Fruit fly (Drosophila melanogaster) whole organism, embryonic: ENCODE data around the gene CG7924.

ENCODE experiments used
- Abd-B ChIP-seq: fragments of 200-800 bp; sonication (Bioruptor generic); optimal IDR thresholded peaks from 2 replicates; lab custom pipeline; 2018; ENCODE audit warnings: missing biosample characterization, mild to moderate bottlenecking, missing genetic modification characterization, moderate library complexity
- Atf-2 ChIP-seq: fragments of 200-800 bp; sonication (Bioruptor generic); optimal IDR thresholded peaks from 2 replicates; lab custom pipeline; 2016; ENCODE audit warnings: missing biosample characterization, missing genetic modification characterization
- B-H2 ChIP-seq: fragments of 200-800 bp; sonication (Bioruptor generic); optimal IDR thresholded peaks from 2 replicates; lab custom pipeline; 2018; ENCODE audit warnings: missing biosample characterization, mild to moderate bottlenecking, missing genetic modification characterization
- CG10543 ChIP-seq: fragments of 200-800 bp; sonication (Bioruptor generic); optimal IDR thresholded peaks from 3 replicates; lab custom pipeline; 2017; ENCODE audit warnings: missing biosample characterization, mild to moderate bottlenecking, missing genetic modification characterization, moderate library complexity
- CG10959 ChIP-seq: fragments of 200-800 bp; sonication (Bioruptor generic); IDR thresholded peaks from 2 replicates; pipeline ENCODE4 v1.3.6; 2022; ENCODE audit warnings: missing biosample characterization, missing genetic modification characterization
- CG14050 ChIP-seq: fragments of 200-800 bp; sonication (Bioruptor generic); IDR thresholded peaks from 3 replicates; pipeline ENCODE4 v1.3.6; 2022; ENCODE audit warnings: missing biosample characterization, missing genetic modification characterization
- CG14860 ChIP-seq: fragments of 200-800 bp; sonication (Bioruptor generic); IDR thresholded peaks from 3 replicates; pipeline ENCODE4 v1.3.6; 2022; ENCODE audit warnings: missing biosample characterization, missing genetic modification characterization; ENCODE audit not compliant: partially characterized antibody
- CG15011 ChIP-seq: fragments of 200-800 bp; sonication (Bioruptor generic); optimal IDR thresholded peaks from 3 replicates; lab custom pipeline; 2018; ENCODE audit warnings: missing biosample characterization, mild to moderate bottlenecking, missing genetic modification characterization
- CG15269 ChIP-seq: fragments of 200-800 bp; sonication (Bioruptor generic); optimal IDR thresholded peaks from 2 replicates; lab custom pipeline; 2018; ENCODE audit warnings: missing biosample characterization, mild to moderate bottlenecking, missing genetic modification characterization, moderate library complexity
- CG15601 ChIP-seq: fragments of 200-800 bp; sonication (Bioruptor generic); optimal IDR thresholded peaks from 3 replicates; lab custom pipeline; 2019; ENCODE audit warnings: missing biosample characterization, mild to moderate bottlenecking, missing genetic modification characterization, moderate library complexity
- CG16863 ChIP-seq: fragments of 200-800 bp; sonication (Bioruptor generic); optimal IDR thresholded peaks from 3 replicates; lab custom pipeline; 2016; ENCODE audit warnings: missing biosample characterization, missing genetic modification characterization
- CG17829 ChIP-seq: fragments of 200-800 bp; optimal IDR thresholded peaks from 2 replicates; lab custom pipeline; 2019; ENCODE audit warnings: missing biosample characterization, mild to moderate bottlenecking, missing genetic modification characterization, moderate library complexity
- CG18619 ChIP-seq: fragments of 200-800 bp; sonication (Bioruptor generic); optimal IDR thresholded peaks from 3 replicates; lab custom pipeline; 2017; ENCODE audit warnings: missing biosample characterization, mild to moderate bottlenecking, missing genetic modification characterization
- CG18764 ChIP-seq: fragments of 200-800 bp; sonication (Bioruptor generic); optimal IDR thresholded peaks from 3 replicates; lab custom pipeline; 2016; ENCODE audit warnings: missing biosample characterization, missing genetic modification characterization
- CG31224 ChIP-seq: fragments of 200-800 bp; sonication (Bioruptor generic); IDR thresholded peaks from 2 replicates; pipeline ENCODE4 v1.3.6; 2022; ENCODE audit warnings: missing biosample characterization, missing genetic modification characterization
- CG3163 ChIP-seq: fragments of 200-800 bp; sonication (Bioruptor generic); optimal IDR thresholded peaks from 3 replicates; lab custom pipeline; 2016; ENCODE audit warnings: missing biosample characterization, missing genetic modification characterization
- CG3281 ChIP-seq: fragments of 200-800 bp; sonication (Bioruptor generic); optimal IDR thresholded peaks from 3 replicates; lab custom pipeline; 2017; ENCODE audit warnings: missing biosample characterization, mild to moderate bottlenecking, missing genetic modification characterization
- CG33213 ChIP-seq: fragments of 200-800 bp; sonication (Bioruptor generic); optimal IDR thresholded peaks from 3 replicates; lab custom pipeline; 2016; ENCODE audit warnings: missing biosample characterization, missing genetic modification characterization
- CG6791 ChIP-seq: fragments of 200-800 bp; sonication (Bioruptor generic); IDR thresholded peaks from 3 replicates; pipeline ENCODE4 v1.3.6; 2022; ENCODE audit warnings: missing biosample characterization, missing genetic modification characterization; ENCODE audit not compliant: partially characterized antibody
- CG6854 ChIP-seq: fragments of 200-800 bp; sonication (Bioruptor generic); optimal IDR thresholded peaks from 3 replicates; lab custom pipeline; 2017; ENCODE audit warnings: missing biosample characterization, mild to moderate bottlenecking, missing genetic modification characterization
- CG7556 ChIP-seq: fragments of 200-800 bp; sonication (Bioruptor generic); optimal IDR thresholded peaks from 2 replicates; lab custom pipeline; 2017; ENCODE audit warnings: missing biosample characterization, mild to moderate bottlenecking, missing genetic modification characterization
- CG8359 ChIP-seq: fragments of 200-800 bp; sonication (Bioruptor generic); optimal IDR thresholded peaks from 2 replicates; lab custom pipeline; 2017; ENCODE audit warnings: missing biosample characterization, mild to moderate bottlenecking, missing genetic modification characterization, borderline replicate concordance
- CG9817 ChIP-seq: fragments of 200-800 bp; sonication (Bioruptor generic); optimal IDR thresholded peaks from 2 replicates; lab custom pipeline; 2018; ENCODE audit warnings: missing biosample characterization, mild to moderate bottlenecking, missing genetic modification characterization, moderate library complexity
- CrebB ChIP-seq: fragments of 200-800 bp; sonication (Bioruptor generic); optimal IDR thresholded peaks from 3 replicates; lab custom pipeline; 2018; ENCODE audit warnings: missing biosample characterization, mild to moderate bottlenecking, missing genetic modification characterization
- Dip3 ChIP-seq: fragments of 200-800 bp; sonication (Bioruptor generic); optimal IDR thresholded peaks from 3 replicates; lab custom pipeline; 2016; ENCODE audit warnings: missing biosample characterization, missing genetic modification characterization
- Doc2 ChIP-seq: fragments of 200-800 bp; sonication (Bioruptor generic); IDR thresholded peaks from 2 replicates; pipeline ENCODE4 v1.3.6; 2022; ENCODE audit warnings: missing biosample characterization, missing genetic modification characterization
- E2f2 ChIP-seq: fragments of 200-800 bp; sonication (Bioruptor generic); IDR thresholded peaks from 2 replicates; pipeline ENCODE4 v1.3.6; 2022; ENCODE audit warnings: missing biosample characterization, missing genetic modification characterization
- Elba2 ChIP-seq: fragments of 200-800 bp; sonication (Bioruptor generic); optimal IDR thresholded peaks from 3 replicates; lab custom pipeline; 2016; ENCODE audit warnings: missing biosample characterization, missing genetic modification characterization
- Fer3 ChIP-seq: fragments of 200-800 bp; sonication (Bioruptor generic); optimal IDR thresholded peaks from 2 replicates; lab custom pipeline; 2018; ENCODE audit warnings: missing biosample characterization, mild to moderate bottlenecking, missing genetic modification characterization, moderate library complexity
- Jarid2 ChIP-seq: fragments of 200-800 bp; sonication (Bioruptor generic); optimal IDR thresholded peaks from 3 replicates; lab custom pipeline; 2017; ENCODE audit warnings: mild to moderate bottlenecking, missing biosample characterization, missing genetic modification reagents, missing genetic modification characterization
- Lpt ChIP-seq: fragments of >200 bp; optimal IDR thresholded peaks from 2 replicates; lab custom pipeline; 2018; ENCODE audit warnings: missing biosample characterization, missing genetic modification characterization
- Poxn ChIP-seq: fragments of 200-800 bp; sonication (Bioruptor generic); IDR thresholded peaks from 2 replicates; pipeline ENCODE4 v1.3.6; 2022; ENCODE audit warnings: missing biosample characterization, missing genetic modification characterization
- Ravus ChIP-seq: fragments of 200-800 bp; sonication (Bioruptor generic); IDR thresholded peaks from 2 replicates; pipeline ENCODE4 v1.3.6; 2022; ENCODE audit warnings: missing biosample characterization, missing genetic modification characterization
- Spps ChIP-seq: fragments of 200-800 bp; sonication (Bioruptor generic); optimal IDR thresholded peaks from 2 replicates; lab custom pipeline; 2018; ENCODE audit warnings: missing biosample characterization, mild to moderate bottlenecking, missing genetic modification characterization
- Sry-δ ChIP-seq: fragments of 200-800 bp; sonication (Bioruptor generic); optimal IDR thresholded peaks from 2 replicates; lab custom pipeline; 2016; ENCODE audit warnings: missing biosample characterization, missing genetic modification characterization
- TFAM ChIP-seq: fragments of 200-800 bp; sonication (Bioruptor generic); optimal IDR thresholded peaks from 2 replicates; lab custom pipeline; 2017; ENCODE audit warnings: missing biosample characterization, missing genetic modification characterization, inconsistent platforms
- Xbp1 ChIP-seq: fragments of 200-800 bp; sonication (Bioruptor generic); optimal IDR thresholded peaks from 3 replicates; lab custom pipeline; 2016; ENCODE audit warnings: missing biosample characterization, mild to moderate bottlenecking, missing genetic modification characterization
- bcd ChIP-seq: fragments of 200-800 bp; sonication (Bioruptor generic); optimal IDR thresholded peaks from 2 replicates; lab custom pipeline; 2017; ENCODE audit warnings: missing biosample characterization, mild to moderate bottlenecking, missing genetic modification characterization
- bigmax ChIP-seq: fragments of 200-800 bp; sonication (Bioruptor generic); optimal IDR thresholded peaks from 2 replicates; lab custom pipeline; 2018; ENCODE audit warnings: missing biosample characterization, mild to moderate bottlenecking, missing genetic modification characterization
- croc ChIP-seq: fragments of 200-800 bp; sonication (Bioruptor generic); conservative IDR thresholded peaks from 3 replicates; pipeline ENCODE4 v1.3.6; 2022; ENCODE audit warnings: missing biosample characterization, missing genetic modification characterization
- cwo ChIP-seq: fragments of 200-800 bp; sonication (Bioruptor generic); optimal IDR thresholded peaks from 3 replicates; lab custom pipeline; 2017; ENCODE audit warnings: missing biosample characterization, missing genetic modification characterization, mild to moderate bottlenecking, moderate library complexity, missing genetic modification reagents
- hkb ChIP-seq, 2 experiments: fragments of 200-800 bp in 1 of 2; fragments of >200 bp in 1 of 2; sonication (Bioruptor generic) in 1 of 2; IDR thresholded peaks in 1 of 2; optimal IDR thresholded peaks in 1 of 2; 2 replicates each; pipeline versions ENCODE4 v1.3.6 to Lab custom; 2017 to 2022; ENCODE audit warnings: missing biosample characterization in 1 of 2, missing genetic modification characterization in 1 of 2
- jumu ChIP-seq: fragments of 200-800 bp; sonication (Bioruptor generic); optimal IDR thresholded peaks from 3 replicates; lab custom pipeline; 2016; ENCODE audit warnings: missing biosample characterization, missing genetic modification characterization
- lilli ChIP-seq: fragments of 200-800 bp; sonication (Bioruptor generic); optimal IDR thresholded peaks from 3 replicates; lab custom pipeline; 2016; ENCODE audit warnings: missing biosample characterization, missing genetic modification characterization
- pho ChIP-seq: fragments of 200-800 bp; sonication (Bioruptor generic); optimal IDR thresholded peaks from 2 replicates; lab custom pipeline; 2016; ENCODE audit warnings: missing biosample characterization, missing genetic modification characterization
- run ChIP-seq: fragments of 200-800 bp; sonication (Bioruptor generic); optimal IDR thresholded peaks from 3 replicates; lab custom pipeline; 2018; ENCODE audit warnings: missing biosample characterization, mild to moderate bottlenecking, missing genetic modification characterization
- sqz ChIP-seq: fragments of 200-800 bp; sonication (Bioruptor generic); optimal IDR thresholded peaks from 3 replicates; lab custom pipeline; 2018; ENCODE audit warnings: missing biosample characterization, mild to moderate bottlenecking, missing genetic modification characterization
- sug ChIP-seq: fragments of 200-800 bp; optimal IDR thresholded peaks from 2 replicates; lab custom pipeline; 2019; ENCODE audit warnings: missing biosample characterization, mild to moderate bottlenecking, missing genetic modification characterization, moderate library complexity
- wor ChIP-seq: fragments of 200-800 bp; sonication (Bioruptor generic); IDR thresholded peaks from 2 replicates; pipeline ENCODE4 v1.3.6; 2022; ENCODE audit warnings: missing biosample characterization, missing genetic modification characterization

The CG7924 gene

dm6 chr3L:14217677-14218254 lies 15.5 kb upstream of the CG7924 start, which contains the start of gene CG7768 (continued):
- TF ChIP-seq croc (no peak), lilli (GFP tag; lab: Kevin White, UChicago) (peak; percentile 4), CG14050 (GFP tag; lab: Robert Waterston, UW) (0 out of 3 replicates have a peak, but pooled peaks have one; percentile 14), pho (peak; percentile 54), run (tag; lab: Kevin White, UChicago) (peak; percentile 6), Atf-2 (GFP tag; lab: Kevin White, UChicago) (no peak), Jarid2 (GFP tag; lab: Kevin White, UChicago) (peak; percentile 46), TFAM (GFP tag; lab: Kevin White, UChicago) (no peak), bigmax (GFP tag; lab: Kevin White, UChicago) (peak; percentile 6), Abd-B (GFP tag; lab: Kevin White, UChicago) (no peak), sqz (GFP tag; lab: Kevin White, UChicago) (no peak), jumu (no peak), Fer3 (peak; percentile 66), CG31224 (GFP tag; lab: Robert Waterston, UW) (0 out of 2 replicates have a peak, but pooled peaks have one; percentile 20), Doc2 (GFP tag; lab: Robert Waterston, UW) (no peak), CG15601 (tag; lab: Kevin White, UChicago) (peak; percentile 23), CG3163 (no peak), CG9817 (tag; lab: Kevin White, UChicago) (peak; percentile 62), Elba2 (no peak), Sry-δ (GFP tag; lab: Kevin White, UChicago) (no peak), hkb (optimal IDR thresholded peaks at IDR 0.05; lab: Kevin White, UChicago) (no peak), hkb (GFP tag; IDR thresholded peaks at IDR 0.05; lab: Robert Waterston, UW) (peak; percentile 75), CG8359 (GFP tag; lab: Kevin White, UChicago) (no peak), bcd (GFP tag; lab: Kevin White, UChicago) (peak; percentile 27), CG10959 (GFP tag; lab: Robert Waterston, UW) (no peak), Lpt (GFP tag; lab: Kevin White, UChicago) (no peak), wor (GFP tag; lab: Robert Waterston, UW) (no peak), CG15011 (GFP tag; lab: Kevin White, UChicago) (peak; percentile 75), CG18619 (GFP tag; lab: Kevin White, UChicago) (peak; percentile 53), Poxn (peak; percentile 27; the same call in 1 of the 2 replicates), CrebB (tag; lab: Kevin White, UChicago) (peak; percentile 73), sug (tag; lab: Kevin White, UChicago) (peak; percentile 22), CG3281 (GFP tag; lab: Kevin White, UChicago) (peak; percentile 85), Ravus (GFP tag; lab: Robert Waterston, UW) (no peak), E2f2 (GFP tag; lab: Robert Waterston, UW) (peak; percentile 47; the same call in 1 of the 2 replicates), CG15269 (tag; lab: Kevin White, UChicago) (peak; percentile 73), CG18764 (GFP tag; lab: Kevin White, UChicago) (peak; percentile 21), CG7556 (GFP tag; lab: Kevin White, UChicago) (peak; percentile 38), cwo (GFP tag; lab: Kevin White, UChicago) (peak; percentile 50), B-H2 (GFP tag; lab: Kevin White, UChicago) (peak; percentile 68), CG10543 (peak; percentile 80), CG17829 (tag; lab: Kevin White, UChicago) (no peak), CG16863 (GFP tag; lab: Kevin White, UChicago) (peak; percentile 9), CG33213 (GFP tag; lab: Kevin White, UChicago) (peak; percentile 32), CG14860 (no peak), Xbp1 (GFP tag; lab: Kevin White, UChicago) (no peak), Spps (no peak), CG6854 (GFP tag; lab: Kevin White, UChicago) (peak; percentile 57), Dip3 (peak; percentile 7), CG6791 (no peak)
